Fruit fly (Drosophila melanogaster) whole organism, embryonic: ENCODE measurements around the gene CG12289.

ENCODE experiments used
- Atf3 ChIP-seq: fragments of 200-800 bp; sonication (Bioruptor generic); optimal IDR thresholded peaks from 3 replicates; lab custom pipeline; 2016; ENCODE audit warnings: missing biosample characterization, missing genetic modification characterization
- Awh ChIP-seq: fragments of 200-800 bp; sonication (Bioruptor generic); IDR thresholded peaks from 2 replicates; pipeline ENCODE4, ENCODE4 v1.3.6; 2022; ENCODE audit warnings: missing biosample characterization, missing genetic modification characterization
- Bgb ChIP-seq: fragments of 200-800 bp; sonication (Bioruptor generic); IDR thresholded peaks from 2 replicates; pipeline ENCODE4 v1.3.6; 2022; ENCODE audit warnings: missing biosample characterization, missing genetic modification characterization; ENCODE audit not compliant: partially characterized antibody
- CG11560 ChIP-seq: fragments of 200-800 bp; sonication (Bioruptor generic); IDR thresholded peaks from 3 replicates; pipeline ENCODE4 v1.3.6; 2022; ENCODE audit warnings: missing biosample characterization, missing genetic modification characterization
- CG12071 ChIP-seq: fragments of 200-800 bp; sonication (Bioruptor generic); optimal IDR thresholded peaks from 3 replicates; lab custom pipeline; 2018; ENCODE audit warnings: missing biosample characterization, mild to moderate bottlenecking, missing genetic modification characterization
- CG12236 ChIP-seq: fragments of 200-800 bp; sonication (Bioruptor generic); optimal IDR thresholded peaks from 2 replicates; lab custom pipeline; 2016; ENCODE audit warnings: missing biosample characterization, missing genetic modification characterization
- CG12391 ChIP-seq: fragments of 200-800 bp; sonication (Bioruptor generic); optimal IDR thresholded peaks from 3 replicates; lab custom pipeline; 2018; ENCODE audit warnings: missing biosample characterization, mild to moderate bottlenecking, missing genetic modification characterization, moderate library complexity
- CG12659 ChIP-seq: fragments of 200-800 bp; sonication (Bioruptor generic); optimal IDR thresholded peaks from 3 replicates; lab custom pipeline; 2017; ENCODE audit warnings: mild to moderate bottlenecking, missing biosample characterization, missing genetic modification reagents, missing genetic modification characterization
- CG14710 ChIP-seq: fragments of 200-800 bp; sonication (Bioruptor generic); optimal IDR thresholded peaks from 3 replicates; lab custom pipeline; 2019; ENCODE audit warnings: missing biosample characterization, mild to moderate bottlenecking, missing genetic modification characterization, moderate library complexity
- CG15269 ChIP-seq: fragments of 200-800 bp; sonication (Bioruptor generic); optimal IDR thresholded peaks from 2 replicates; lab custom pipeline; 2018; ENCODE audit warnings: missing biosample characterization, mild to moderate bottlenecking, missing genetic modification characterization, moderate library complexity
- CG15479 ChIP-seq: fragments of 200-800 bp; sonication (Bioruptor generic); optimal IDR thresholded peaks from 3 replicates; lab custom pipeline; 2019; ENCODE audit warnings: missing biosample characterization, mild to moderate bottlenecking, missing genetic modification characterization, moderate library complexity
- CG1602 ChIP-seq: fragments of 200-800 bp; sonication (Bioruptor generic); optimal IDR thresholded peaks from 3 replicates; lab custom pipeline; 2016; ENCODE audit warnings: missing biosample characterization, missing genetic modification characterization
- CG17361 ChIP-seq: fragments of 200-800 bp; sonication (Bioruptor generic); IDR thresholded peaks from 3 replicates; pipeline ENCODE4 v1.3.6; 2022; ENCODE audit warnings: missing biosample characterization, missing genetic modification characterization
- CG17802 ChIP-seq: fragments of 200-800 bp; sonication (Bioruptor generic); optimal IDR thresholded peaks from 2 replicates; lab custom pipeline; 2018; ENCODE audit warnings: missing biosample characterization, mild to moderate bottlenecking, missing genetic modification characterization, moderate library complexity
- CG18476 ChIP-seq: fragments of 200-800 bp; sonication (Bioruptor generic); optimal IDR thresholded peaks from 2 replicates; lab custom pipeline; 2016; ENCODE audit warnings: missing biosample characterization, mild to moderate bottlenecking, missing genetic modification characterization
- CG2875 ChIP-seq: fragments of 200-800 bp; sonication (Bioruptor generic); optimal IDR thresholded peaks from 2 replicates; lab custom pipeline; 2017; ENCODE audit warnings: missing biosample characterization, mild to moderate bottlenecking, missing genetic modification characterization, missing genetic modification reagents
- CG30403 ChIP-seq: fragments of 200-800 bp; sonication (Bioruptor generic); optimal IDR thresholded peaks from 3 replicates; lab custom pipeline; 2016; ENCODE audit warnings: missing biosample characterization, missing genetic modification characterization
- CG30431 ChIP-seq: fragments of 200-800 bp; sonication (Bioruptor generic); optimal IDR thresholded peaks from 2 replicates; lab custom pipeline; 2017; ENCODE audit warnings: missing biosample characterization, missing genetic modification characterization
- CG34376 ChIP-seq: fragments of 200-800 bp; sonication (Bioruptor generic); optimal IDR thresholded peaks from 2 replicates; lab custom pipeline; 2018; ENCODE audit warnings: missing biosample characterization, mild to moderate bottlenecking, missing genetic modification characterization
- CG3847 ChIP-seq: fragments of 200-800 bp; sonication (Bioruptor generic); IDR thresholded peaks from 2 replicates; pipeline ENCODE4 v1.3.6; 2022; ENCODE audit warnings: missing biosample characterization, missing genetic modification characterization
- CG42726 ChIP-seq: fragments of 200-800 bp; sonication (Bioruptor generic); IDR thresholded peaks from 2 replicates; pipeline ENCODE4 v1.3.6; 2022; ENCODE audit warnings: missing biosample characterization, missing genetic modification characterization; ENCODE audit not compliant: partially characterized antibody
- CG4328 ChIP-seq: fragments of 200-800 bp; sonication (Bioruptor generic); optimal IDR thresholded peaks from 3 replicates; lab custom pipeline; 2017; ENCODE audit warnings: missing biosample characterization, missing genetic modification reagents, missing genetic modification characterization
- CG8089 ChIP-seq: fragments of 200-800 bp; sonication (Bioruptor generic); optimal IDR thresholded peaks from 3 replicates; lab custom pipeline; 2016; ENCODE audit warnings: missing biosample characterization, missing genetic modification characterization
- CHES-1-like ChIP-seq: fragments of 200-800 bp; sonication (Bioruptor generic); optimal IDR thresholded peaks from 2 replicates; lab custom pipeline; 2016; ENCODE audit warnings: missing biosample characterization, missing genetic modification characterization
- Dp ChIP-seq: fragments of 200-800 bp; sonication (Bioruptor generic); optimal IDR thresholded peaks from 2 replicates; lab custom pipeline; 2018; ENCODE audit warnings: missing biosample characterization, mild to moderate bottlenecking, missing genetic modification characterization, moderate library complexity
- Gsc ChIP-seq: fragments of 200-800 bp; sonication (Bioruptor generic); IDR thresholded peaks from 2 replicates; pipeline ENCODE4 v1.3.6; 2022; ENCODE audit warnings: missing biosample characterization, missing genetic modification characterization
- Hand ChIP-seq: fragments of 200-800 bp; sonication (Bioruptor generic); optimal IDR thresholded peaks from 2 replicates; lab custom pipeline; 2017; ENCODE audit warnings: mild to moderate bottlenecking, missing biosample characterization, missing genetic modification reagents, missing genetic modification characterization
- Max ChIP-seq: fragments of 200-800 bp; sonication (Bioruptor generic); optimal IDR thresholded peaks from 2 replicates; lab custom pipeline; 2016; ENCODE audit warnings: missing biosample characterization, mild to moderate bottlenecking, missing genetic modification characterization
- Mrtf ChIP-seq: fragments of 200-800 bp; sonication (Bioruptor generic); IDR thresholded peaks from 3 replicates; pipeline ENCODE4 v1.3.6; 2022; ENCODE audit warnings: missing biosample characterization, missing genetic modification characterization
- Myb ChIP-seq: fragments of 200-800 bp; sonication (Bioruptor generic); optimal IDR thresholded peaks from 2 replicates; lab custom pipeline; 2016; ENCODE audit warnings: missing biosample characterization, missing genetic modification characterization
- Ptx1 ChIP-seq: fragments of 200-800 bp; sonication (Bioruptor generic); IDR thresholded peaks from 2 replicates; pipeline ENCODE4 v1.3.6; 2022; ENCODE audit warnings: missing biosample characterization, missing genetic modification characterization
- Sox102F ChIP-seq: fragments of 200-800 bp; sonication (Bioruptor generic); optimal IDR thresholded peaks from 2 replicates; lab custom pipeline; 2018; ENCODE audit warnings: missing biosample characterization, mild to moderate bottlenecking, missing genetic modification characterization, moderate library complexity
- corto ChIP-seq: fragments of 200-800 bp; sonication (Bioruptor generic); optimal IDR thresholded peaks from 2 replicates; lab custom pipeline; 2016; ENCODE audit warnings: missing biosample characterization, mild to moderate bottlenecking, missing genetic modification characterization, moderate library complexity
- dati ChIP-seq: fragments of 200-800 bp; sonication (Bioruptor generic); IDR thresholded peaks from 2 replicates; pipeline ENCODE4 v1.3.6; 2022; ENCODE audit warnings: missing biosample characterization, missing genetic modification characterization
- gcm2 ChIP-seq: fragments of 200-800 bp; sonication (Bioruptor generic); optimal IDR thresholded peaks from 2 replicates; lab custom pipeline; 2016; ENCODE audit warnings: missing biosample characterization, missing genetic modification characterization
- gem ChIP-seq: fragments of 200-800 bp; sonication (Bioruptor generic); optimal IDR thresholded peaks from 2 replicates; lab custom pipeline; 2019; ENCODE audit warnings: missing biosample characterization, mild to moderate bottlenecking, missing genetic modification characterization, moderate library complexity
- jing ChIP-seq: fragments of 200-800 bp; sonication (Bioruptor generic); optimal IDR thresholded peaks from 2 replicates; lab custom pipeline; 2018; ENCODE audit warnings: missing biosample characterization, mild to moderate bottlenecking, missing genetic modification characterization
- lov ChIP-seq, 2 experiments: fragments of 200-800 bp in 1 of 2; fragments of >200 bp in 1 of 2; sonication (Bioruptor generic) in 1 of 2; IDR thresholded peaks in 1 of 2; optimal IDR thresholded peaks in 1 of 2; 2 replicates in 1 of 2; 3 replicates in 1 of 2; pipeline versions ENCODE4 v1.3.6 to Lab custom; 2017 to 2022; ENCODE audit warnings: missing biosample characterization in 1 of 2, missing genetic modification characterization in 1 of 2
- luna ChIP-seq: fragments of 200-800 bp; sonication (Bioruptor generic); optimal IDR thresholded peaks from 2 replicates; lab custom pipeline; 2016; ENCODE audit warnings: missing biosample characterization, missing genetic modification characterization
- mirr ChIP-seq: fragments of 200-800 bp; sonication (Bioruptor generic); optimal IDR thresholded peaks from 3 replicates; lab custom pipeline; 2018; ENCODE audit warnings: missing biosample characterization, mild to moderate bottlenecking, missing genetic modification characterization
- peb ChIP-seq: fragments of 200-800 bp; sonication (Bioruptor generic); IDR thresholded peaks from 2 replicates; pipeline ENCODE4 v1.3.6; 2022; ENCODE audit warnings: missing biosample characterization, missing genetic modification characterization
- prd ChIP-seq, 3 experiments: fragments of >200 bp in 2 of 3; fragments of 200-800 bp in 1 of 3; sonication (Bioruptor generic) in 1 of 3; optimal IDR thresholded peaks in 2 of 3; IDR thresholded peaks in 1 of 3; 2 replicates in 2 of 3; 3 replicates in 1 of 3; pipeline versions ENCODE4 v1.3.6 to Lab custom; 2017 to 2022; ENCODE audit warnings: missing biosample characterization in 1 of 3, missing genetic modification characterization in 1 of 3
- schlank ChIP-seq: fragments of 200-800 bp; sonication (Bioruptor generic); optimal IDR thresholded peaks from 2 replicates; lab custom pipeline; 2018; ENCODE audit warnings: missing biosample characterization, mild to moderate bottlenecking, missing genetic modification characterization
- sr ChIP-seq: fragments of 200-800 bp; sonication (Bioruptor generic); IDR thresholded peaks from 3 replicates; pipeline ENCODE4 v1.3.6; 2022; ENCODE audit warnings: missing biosample characterization, missing genetic modification characterization
- stc ChIP-seq: fragments of 200-800 bp; sonication (Bioruptor generic); IDR thresholded peaks from 2 replicates; pipeline ENCODE4 v1.3.6; 2022; ENCODE audit warnings: missing biosample characterization, missing genetic modification characterization
- twi ChIP-seq: fragments of 200-800 bp; optimal IDR thresholded peaks from 2 replicates; lab custom pipeline; 2019; ENCODE audit warnings: missing biosample characterization, mild to moderate bottlenecking, missing genetic modification characterization, moderate library complexity
- wor ChIP-seq: fragments of 200-800 bp; sonication (Bioruptor generic); IDR thresholded peaks from 2 replicates; pipeline ENCODE4 v1.3.6; 2022; ENCODE audit warnings: missing biosample characterization, missing genetic modification characterization
- z ChIP-seq: fragments of 200-800 bp; sonication (Bioruptor generic); IDR thresholded peaks from 3 replicates; pipeline ENCODE4 v1.3.6; 2022; ENCODE audit warnings: missing biosample characterization, missing genetic modification characterization

The CG12289 gene

DNA sequence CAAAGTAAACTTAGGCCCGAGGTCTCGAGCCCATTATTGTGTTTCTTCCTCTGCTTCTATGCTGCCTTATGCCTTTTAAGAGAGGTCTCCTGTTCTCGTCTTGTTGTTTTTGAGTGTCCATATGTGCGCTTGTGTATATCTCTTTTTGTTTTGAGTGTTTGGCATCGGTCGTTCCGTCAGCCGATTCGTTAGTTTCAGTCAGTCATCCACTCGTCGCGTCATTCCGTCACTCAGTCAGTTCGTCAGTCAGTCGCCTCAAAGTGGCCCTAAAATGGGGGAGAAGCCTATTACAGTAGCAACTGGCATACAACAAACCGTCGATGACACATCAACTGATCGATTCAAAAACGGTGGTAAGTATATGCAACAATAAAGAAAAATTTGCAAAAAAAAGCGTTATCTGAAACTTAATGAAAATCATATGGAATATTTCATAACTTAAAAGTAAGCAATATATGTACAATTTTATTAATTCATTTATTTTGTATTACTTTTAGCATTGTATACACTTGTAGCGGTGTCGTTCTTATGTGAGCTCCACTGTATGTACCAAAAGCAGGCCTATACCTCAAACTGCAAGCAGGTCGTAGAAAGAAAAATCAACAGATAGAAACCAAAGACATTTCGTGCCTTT is 40.1 kb downstream of the CG12289 start (continued):
- TF ChIP-seq CG11560 (tag; lab: Robert Waterston, UW) (peak; percentile 80), Gsc (GFP tag; lab: Robert Waterston, UW) (peak; percentile 93), CG12391 (peak; percentile 95), luna (no peak), CG14710 (peak; percentile 97), CG12071 (GFP tag; lab: Kevin White, UChicago) (peak; percentile 84), CG12236 (peak; percentile 50), gem (peak; percentile 96), Sox102F (GFP tag; lab: Kevin White, UChicago) (peak; percentile 95), peb (GFP tag; lab: Robert Waterston, UW) (peak; percentile 91), Bgb (GFP tag; lab: Robert Waterston, UW) (no peak), Max (peak; percentile 89), CG42726 (no peak), CG15479 (GFP tag; lab: Kevin White, UChicago) (peak; percentile 24), jing (GFP tag; lab: Kevin White, UChicago) (peak; percentile 93), Hand (GFP tag; lab: Kevin White, UChicago) (peak; percentile 78), CG34376 (GFP tag; lab: Kevin White, UChicago) (peak; percentile 17), CG3847 (peak; percentile 96), gcm2 (GFP tag; lab: Kevin White, UChicago) (no peak), Atf3 (GFP tag; lab: Kevin White, UChicago) (peak; percentile 95), lov (optimal IDR thresholded peaks at IDR 0.05; lab: Kevin White, UChicago) (peak; percentile 38), lov (GFP tag; IDR thresholded peaks at IDR 0.05; lab: Robert Waterston, UW) (peak; percentile 67; the same call in 1 of the 3 replicates), dati (GFP tag; lab: Robert Waterston, UW) (peak; percentile 78), CG4328 (GFP tag; lab: Kevin White, UChicago) (peak; percentile 90), CHES-1-like (GFP tag; lab: Kevin White, UChicago) (peak; percentile 93), Myb (GFP tag; lab: Kevin White, UChicago) (peak; percentile 62), CG8089 (peak; percentile 86), Dp (peak; percentile 6), CG18476 (GFP tag; lab: Kevin White, UChicago) (peak; percentile 89), CG1602 (GFP tag; lab: Kevin White, UChicago) (peak; percentile 87), z (GFP tag; lab: Robert Waterston, UW) (peak; percentile 63; the same call in 2 of the 3 replicates), sr (GFP tag; lab: Robert Waterston, UW) (no peak; the same call in 2 of the 3 replicates), Ptx1 (GFP tag; lab: Robert Waterston, UW) (peak; percentile 98), CG30431 (GFP tag; lab: Kevin White, UChicago) (peak; percentile 94), CG30403 (peak; percentile 86), wor (GFP tag; lab: Robert Waterston, UW) (peak; percentile 97), twi (tag; lab: Kevin White, UChicago) (peak; percentile 89), prd (optimal IDR thresholded peaks at IDR 0.05; lab: Kevin White, UChicago) (no peak), prd (GFP tag; IDR thresholded peaks at IDR 0.05; lab: Robert Waterston, UW) (peak; percentile 97), CG17361 (GFP tag; lab: Robert Waterston, UW) (peak; percentile 92), CG17802 (tag; lab: Kevin White, UChicago) (peak; percentile 80), CG15269 (tag; lab: Kevin White, UChicago) (peak; percentile 96), schlank (tag; lab: Kevin White, UChicago) (peak; percentile 69), Awh (GFP tag; lab: Robert Waterston, UW) (peak; percentile 88), stc (GFP tag; lab: Robert Waterston, UW) (peak; percentile 96), CG12659 (GFP tag; lab: Kevin White, UChicago) (peak; percentile 93), CG2875 (peak; percentile 80), Mrtf (peak; percentile 93), corto (GFP tag; lab: Kevin White, UChicago) (no peak), mirr (GFP tag; lab: Kevin White, UChicago) (peak; percentile 61)
